Fruit fly (Drosophila melanogaster): ENCODE data around the gene Gr68a.

Gene Gr68a

dm6 chr3L:11712839-11713238 lies 38.3 kb upstream of the Gr68a start:
- TF ChIP-seq Xrp1 (GFP tag; IDR thresholded peaks at IDR 0.05) (no peak), al (GFP tag; IDR thresholded peaks at IDR 0.05) (no peak), wek (GFP tag; optimal IDR thresholded peaks at IDR 0.05) (no peak), Atf-2 (GFP tag; optimal IDR thresholded peaks at IDR 0.05) (no peak), cato (GFP tag; optimal IDR thresholded peaks at IDR 0.05; ENCODE audit: borderline replicate concordance) (no peak), Lhr (GFP tag; optimal IDR thresholded peaks at IDR 0.05) (no peak), sens (GFP tag) (peak; percentile 34)

- TF ChIP-seq CG6854 (GFP tag; optimal IDR thresholded peaks at IDR 0.05) (no peak), CG15011 (GFP tag; optimal IDR thresholded peaks at IDR 0.05) (no peak), Med (GFP tag) (peak; percentile 61), NFAT (GFP tag; IDR thresholded peaks at IDR 0.05) (0 out of 2 replicates have a peak, but pooled peaks have one; percentile 43), Rfx (GFP tag; IDR thresholded peaks at IDR 0.05) (0 out of 2 replicates have a peak, but pooled peaks have one; percentile 5), Deaf1 (tag; optimal IDR thresholded peaks at IDR 0.05) (peak; percentile 9), Jarid2 (GFP tag; optimal IDR thresholded peaks at IDR 0.05) (peak; percentile 40), caup (GFP tag; optimal IDR thresholded peaks at IDR 0.05; ENCODE audit: severe bottlenecking) (peak; percentile 2), ci (GFP tag; IDR thresholded peaks at IDR 0.05) (0 out of 3 replicates have a peak, but pooled peaks have one; percentile 40), Trl (optimal IDR thresholded peaks at IDR 0.05) (peak; percentile 46 to 48), Trl (GFP tag; optimal IDR thresholded peaks at IDR 0.05) (no peak), CG12155 (GFP tag; optimal IDR thresholded peaks at IDR 0.05) (no peak), chinmo (GFP tag; IDR thresholded peaks at IDR 0.05; ENCODE audit: partially characterized antibody) (0 out of 4 replicates have a peak, but pooled peaks have one; percentile 47), Dbx (GFP tag; IDR thresholded peaks at IDR 0.05) (0 out of 3 replicates have a peak, but pooled peaks have one; percentile 20), sd (tag; optimal IDR thresholded peaks at IDR 0.05) (peak; percentile 32), Nf-YA (GFP tag; IDR thresholded peaks at IDR 0.05) (no peak), vvl (GFP tag; IDR thresholded peaks at IDR 0.05) (peak; percentile 48), CG12769 (tag; optimal IDR thresholded peaks at IDR 0.05) (peak; percentile 86), nom (GFP tag; optimal IDR thresholded peaks at IDR 0.05) (peak; percentile 55), CG13894 (tag; optimal IDR thresholded peaks at IDR 0.05) (peak; percentile 60), CG31224 (GFP tag; IDR thresholded peaks at IDR 0.05) (no peak)
Observed at dm6 chr3L:11715187-11715586, 35.9 kb upstream of the Gr68a start, which contains the start of gene CG14132. TSS of gene CG14132 (minus strand) at chr3L:11715285.

dm6 chr3L:11716347-11716746 lies 34.8 kb upstream of the Gr68a start:
- TF ChIP-seq Med (GFP tag): peak; percentile 6
- no peak for TF ChIP-seq inv (GFP tag; IDR thresholded peaks at IDR 0.05; ENCODE audit: partially characterized antibody)
- no peak for TF ChIP-seq CG7928 (GFP tag; optimal IDR thresholded peaks at IDR 0.05)
- TF ChIP-seq CG18476 (GFP tag; optimal IDR thresholded peaks at IDR 0.05): peak; percentile 29

- TF ChIP-seq Gug (GFP tag; IDR thresholded peaks at IDR 0.05): no peak
- no peak for TF ChIP-seq stwl (tag; optimal IDR thresholded peaks at IDR 0.05)
- no peak for TF ChIP-seq CG14441 (GFP tag; IDR thresholded peaks at IDR 0.05)
- TF ChIP-seq az2 (GFP tag; optimal IDR thresholded peaks at IDR 0.05): no peak
- TF ChIP-seq Hr39 (optimal IDR thresholded peaks at IDR 0.05): no peak
- TF ChIP-seq slp2 (GFP tag; optimal IDR thresholded peaks at IDR 0.05): no peak
- TF ChIP-seq crol (GFP tag; IDR thresholded peaks at IDR 0.05): no peak
- TF ChIP-seq Dek (tag; optimal IDR thresholded peaks at IDR 0.05): no peak
- TF ChIP-seq CG9609 (GFP tag; optimal IDR thresholded peaks at IDR 0.05): no peak
- no peak for TF ChIP-seq CG10462 (GFP tag; optimal IDR thresholded peaks at IDR 0.05)
- no peak for TF ChIP-seq CG17802 (tag; optimal IDR thresholded peaks at IDR 0.05)
- TF ChIP-seq toy (GFP tag; IDR thresholded peaks at IDR 0.05): no peak
- TF ChIP-seq CG9932 (GFP tag; IDR thresholded peaks at IDR 0.05): no peak
- TF ChIP-seq slou (GFP tag; optimal IDR thresholded peaks at IDR 0.05): no peak
- TF ChIP-seq CG2202 (tag; optimal IDR thresholded peaks at IDR 0.05): no peak
- peak; percentile 95 for TF ChIP-seq sd (tag; optimal IDR thresholded peaks at IDR 0.05)
- TF ChIP-seq CG10543 (GFP tag; optimal IDR thresholded peaks at IDR 0.05): peak; percentile 22
- TF ChIP-seq CG2116 (GFP tag; optimal IDR thresholded peaks at IDR 0.05): no peak
- TF ChIP-seq CG14667 (GFP tag; IDR thresholded peaks at IDR 0.05): no peak
Observed at dm6 chr3L:11716899-11717298, 34.2 kb upstream of the Gr68a start.

Data from whole organism, embryonic.